Worm (Caenorhabditis elegans) whole organism, L3 larva: ENCODE results near the gene C54D1.7.

Experiments
- egl-5 ChIP-seq: fragments of 150-350 bp; optimal IDR thresholded peaks from 2 replicates; lab custom pipeline; 2017; ENCODE audit warnings: missing biosample characterization, missing genetic modification reagents, missing genetic modification characterization, inconsistent platforms
- fos-1 ChIP-seq: fragments of 150-350 bp; optimal IDR thresholded peaks from 2 replicates; lab custom pipeline; 2014; ENCODE audit warnings: missing biosample characterization, missing genetic modification characterization
- jun-1 ChIP-seq: fragments of 150-350 bp; optimal IDR thresholded peaks from 2 replicates; lab custom pipeline; 2014; ENCODE audit warnings: missing biosample characterization, missing genetic modification reagents, missing genetic modification characterization
- mdl-1 ChIP-seq: fragments of 150-350 bp; optimal IDR thresholded peaks from 2 replicates; lab custom pipeline; 2014; ENCODE audit warnings: missing biosample characterization, missing genetic modification characterization
- nhr-76 ChIP-seq: fragments of 150-350 bp; sonication (generic microtip); optimal IDR thresholded peaks from 5 replicates; lab custom pipeline; 2014; ENCODE audit warnings: missing biosample characterization, missing genetic modification characterization
- pha-4 ChIP-seq: fragments of 150-350 bp; optimal IDR thresholded peaks from 2 replicates; lab custom pipeline; 2014; ENCODE audit warnings: missing biosample characterization, missing genetic modification reagents, missing genetic modification characterization
- ztf-4 ChIP-seq: fragments of 150-350 bp; optimal IDR thresholded peaks from 2 replicates; lab custom pipeline; 2014; ENCODE audit warnings: missing biosample characterization, missing genetic modification characterization

DNA sequence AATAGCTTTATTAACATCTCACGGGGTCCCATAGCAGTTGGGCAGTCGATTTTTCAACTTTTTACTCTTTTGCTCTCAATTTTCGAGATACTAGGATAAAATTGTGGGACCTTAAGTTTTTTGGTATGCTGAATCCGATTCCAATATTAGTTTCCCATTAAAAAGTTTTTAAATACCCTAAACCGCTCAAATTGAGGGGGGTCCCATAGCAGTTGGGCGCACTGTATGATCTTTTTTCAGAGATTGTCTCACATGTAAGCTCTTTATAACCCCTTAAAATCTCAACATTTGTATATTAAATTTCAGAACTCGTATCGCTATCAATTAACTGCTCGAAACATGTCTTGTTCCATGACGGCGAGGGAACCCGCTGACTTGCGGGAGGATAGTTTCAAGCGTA, 49.7 kb downstream of the C54D1.7 start, which contains the start of gene C36B7.2:
- TF ChIP-seq nhr-76 (no peak), egl-5 (tag; lab: Kevin White, UChicago) (no peak), pha-4 (tag; lab: Kevin White, UChicago) (no peak), fos-1 (tag; lab: Kevin White, UChicago) (no peak), jun-1 (tag; lab: Kevin White, UChicago) (no peak), ztf-4 (tag; lab: Kevin White, UChicago) (no peak), mdl-1 (no peak)
